Fruit fly (Drosophila melanogaster) whole organism, prepupa: ENCODE results near the gene Grip.

Experiments used
- Blimp-1 ChIP-seq: fragments of 200-800 bp; sonication (Bioruptor generic); optimal IDR thresholded peaks from 3 replicates; lab custom pipeline; 2017; ENCODE audit warnings: missing biosample characterization, missing genetic modification characterization, mild to moderate bottlenecking, moderate library complexity, missing genetic modification reagents
- CG10631 ChIP-seq: fragments of 200-800 bp; sonication (Bioruptor generic); optimal IDR thresholded peaks from 2 replicates; lab custom pipeline; 2016; ENCODE audit warnings: missing biosample characterization, missing genetic modification characterization
- CG10669 ChIP-seq: fragments of 200-800 bp; sonication (Bioruptor generic); optimal IDR thresholded peaks from 3 replicates; lab custom pipeline; 2018; ENCODE audit warnings: missing biosample characterization, mild to moderate bottlenecking, missing genetic modification characterization, moderate library complexity
- CG11294 ChIP-seq: fragments of 200-800 bp; sonication (Bioruptor generic); IDR thresholded peaks from 2 replicates; pipeline ENCODE4 v1.3.6; 2022; ENCODE audit warnings: missing biosample characterization, missing genetic modification characterization
- CG11762 ChIP-seq: fragments of 200-800 bp; sonication (Bioruptor generic); optimal IDR thresholded peaks from 3 replicates; lab custom pipeline; 2016; ENCODE audit warnings: missing biosample characterization, missing genetic modification characterization; ENCODE audit not compliant: insufficient read depth
- CG11902 ChIP-seq: fragments of 200-800 bp; sonication (Bioruptor generic); optimal IDR thresholded peaks from 3 replicates; lab custom pipeline; 2016; ENCODE audit warnings: missing biosample characterization, missing genetic modification characterization
- CG15336 ChIP-seq: fragments of 200-800 bp; sonication (Bioruptor generic); IDR thresholded peaks from 2 replicates; pipeline ENCODE4 v1.3.6; 2022; ENCODE audit warnings: missing biosample characterization, missing genetic modification characterization
- CG1621 ChIP-seq: fragments of 200-800 bp; sonication (Bioruptor generic); optimal IDR thresholded peaks from 3 replicates; lab custom pipeline; 2018; ENCODE audit warnings: missing biosample characterization, mild to moderate bottlenecking, missing genetic modification characterization
- CG16779 ChIP-seq: fragments of 200-800 bp; sonication (Bioruptor generic); optimal IDR thresholded peaks from 3 replicates; lab custom pipeline; 2017; ENCODE audit warnings: missing biosample characterization, mild to moderate bottlenecking, missing genetic modification characterization
- CG31627 ChIP-seq: fragments of 200-800 bp; sonication (Bioruptor generic); optimal IDR thresholded peaks from 3 replicates; lab custom pipeline; 2016; ENCODE audit warnings: missing biosample characterization, missing genetic modification characterization
- CG32006 ChIP-seq: fragments of 200-800 bp; sonication (Bioruptor generic); optimal IDR thresholded peaks from 3 replicates; lab custom pipeline; 2017; ENCODE audit warnings: missing biosample characterization, mild to moderate bottlenecking, missing genetic modification characterization
- CG34406 ChIP-seq: fragments of 200-800 bp; sonication (Bioruptor generic); optimal IDR thresholded peaks from 3 replicates; lab custom pipeline; 2016; ENCODE audit warnings: missing biosample characterization, missing genetic modification characterization
- CG3919 ChIP-seq: fragments of 200-800 bp; sonication (Bioruptor generic); optimal IDR thresholded peaks from 3 replicates; lab custom pipeline; 2016; ENCODE audit warnings: missing biosample characterization, missing genetic modification characterization
- CG6163 ChIP-seq: fragments of 200-800 bp; sonication (Bioruptor generic); IDR thresholded peaks from 3 replicates; pipeline ENCODE4 v1.3.6; 2022; ENCODE audit warnings: missing biosample characterization, missing genetic modification characterization
- CG6792 ChIP-seq: fragments of 200-800 bp; sonication (Bioruptor generic); optimal IDR thresholded peaks from 3 replicates; lab custom pipeline; 2016; ENCODE audit warnings: missing biosample characterization, missing genetic modification characterization
- CG6808 ChIP-seq: fragments of 200-800 bp; sonication (Bioruptor generic); optimal IDR thresholded peaks from 3 replicates; lab custom pipeline; 2017; ENCODE audit warnings: missing biosample characterization, missing genetic modification characterization, mild to moderate bottlenecking, moderate library complexity, missing genetic modification reagents
- CG6854 ChIP-seq: fragments of 200-800 bp; sonication (Bioruptor generic); optimal IDR thresholded peaks from 2 replicates; lab custom pipeline; 2017; ENCODE audit warnings: missing biosample characterization, mild to moderate bottlenecking, missing genetic modification characterization
- CG8119 ChIP-seq: fragments of 200-800 bp; sonication (Bioruptor generic); IDR thresholded peaks from 3 replicates; pipeline ENCODE4 v1.3.6; 2022; ENCODE audit warnings: missing biosample characterization, missing genetic modification characterization
- CG8319 ChIP-seq: fragments of 200-800 bp; sonication (Bioruptor generic); optimal IDR thresholded peaks from 3 replicates; lab custom pipeline; 2016; ENCODE audit warnings: missing biosample characterization, missing genetic modification characterization
- CG8632 ChIP-seq: fragments of 200-800 bp; sonication (Bioruptor generic); optimal IDR thresholded peaks from 3 replicates; lab custom pipeline; 2016; ENCODE audit warnings: missing biosample characterization, missing genetic modification characterization
- CG9139 ChIP-seq: fragments of 200-800 bp; sonication (Bioruptor generic); optimal IDR thresholded peaks from 3 replicates; lab custom pipeline; 2017; ENCODE audit warnings: missing biosample characterization, mild to moderate bottlenecking, missing genetic modification characterization
- Eip75B ChIP-seq: fragments of 200-800 bp; sonication (Bioruptor generic); optimal IDR thresholded peaks from 3 replicates; lab custom pipeline; 2016; ENCODE audit warnings: missing biosample characterization, missing genetic modification characterization
- Eip93F ChIP-seq: fragments of 200-800 bp; sonication (Bioruptor generic); optimal IDR thresholded peaks from 2 replicates; lab custom pipeline; 2016; ENCODE audit warnings: missing biosample characterization, mild to moderate bottlenecking, missing genetic modification characterization
- Ets21C ChIP-seq: fragments of 200-800 bp; sonication (Bioruptor generic); optimal IDR thresholded peaks from 3 replicates; lab custom pipeline; 2016; ENCODE audit warnings: missing biosample characterization, missing genetic modification characterization
- Ets96B ChIP-seq: fragments of 200-800 bp; optimal IDR thresholded peaks from 2 replicates; lab custom pipeline; 2019; ENCODE audit warnings: missing biosample characterization, mild to moderate bottlenecking, missing genetic modification characterization, moderate library complexity
- Hr39 ChIP-seq: fragments of 200-800 bp; sonication (Bioruptor generic); optimal IDR thresholded peaks from 2 replicates; lab custom pipeline; 2016; ENCODE audit warnings: missing biosample characterization, missing genetic modification characterization
- Hr4 ChIP-seq: fragments of 200-800 bp; sonication (Bioruptor generic); optimal IDR thresholded peaks from 3 replicates; lab custom pipeline; 2016; ENCODE audit warnings: missing biosample characterization, missing genetic modification characterization
- Met ChIP-seq: fragments of 200-800 bp; sonication (Bioruptor generic); optimal IDR thresholded peaks from 3 replicates; lab custom pipeline; 2016; ENCODE audit warnings: missing biosample characterization, missing genetic modification characterization
- Smox ChIP-seq: fragments of 200-800 bp; sonication (Bioruptor generic); optimal IDR thresholded peaks from 3 replicates; lab custom pipeline; 2016; ENCODE audit warnings: missing biosample characterization, missing genetic modification characterization
- Sox102F ChIP-seq: fragments of 200-800 bp; sonication (Bioruptor generic); optimal IDR thresholded peaks from 2 replicates; lab custom pipeline; 2016; ENCODE audit warnings: missing biosample characterization, mild to moderate bottlenecking, missing genetic modification characterization
- Sox14 ChIP-seq: fragments of 200-800 bp; sonication (Bioruptor generic); optimal IDR thresholded peaks from 3 replicates; lab custom pipeline; 2016; ENCODE audit warnings: missing biosample characterization, missing genetic modification characterization
- Sox15 ChIP-seq: fragments of 200-800 bp; sonication (Bioruptor generic); optimal IDR thresholded peaks from 3 replicates; lab custom pipeline; 2016; ENCODE audit warnings: missing biosample characterization, missing genetic modification characterization
- achi ChIP-seq: fragments of 200-800 bp; sonication (Bioruptor generic); optimal IDR thresholded peaks from 3 replicates; lab custom pipeline; 2016; ENCODE audit warnings: missing biosample characterization, missing genetic modification characterization
- acj6 ChIP-seq: fragments of 200-800 bp; sonication (Bioruptor generic); optimal IDR thresholded peaks from 3 replicates; lab custom pipeline; 2016; ENCODE audit warnings: missing biosample characterization, missing genetic modification characterization
- dac ChIP-seq: fragments of 200-800 bp; sonication (Bioruptor generic); optimal IDR thresholded peaks from 2 replicates; lab custom pipeline; 2017; ENCODE audit warnings: missing biosample characterization, mild to moderate bottlenecking, missing genetic modification characterization
- dsx ChIP-seq: fragments of 200-800 bp; optimal IDR thresholded peaks from 3 replicates; lab custom pipeline; 2019; ENCODE audit warnings: missing biosample characterization, mild to moderate bottlenecking, missing genetic modification characterization, moderate library complexity; ENCODE audit not compliant: poor library complexity, severe bottlenecking
- eg ChIP-seq: fragments of 200-800 bp; sonication (Bioruptor generic); IDR thresholded peaks from 3 replicates; pipeline ENCODE4 v1.3.6; 2022; ENCODE audit warnings: missing biosample characterization, missing genetic modification characterization
- fd85E ChIP-seq: fragments of 200-800 bp; sonication (Bioruptor generic); optimal IDR thresholded peaks from 3 replicates; lab custom pipeline; 2016; ENCODE audit warnings: missing biosample characterization, missing genetic modification characterization
- fkh ChIP-seq: fragments of 200-800 bp; sonication (Bioruptor generic); optimal IDR thresholded peaks from 3 replicates; lab custom pipeline; 2017; ENCODE audit warnings: missing biosample characterization, mild to moderate bottlenecking, missing genetic modification characterization, moderate library complexity
- lz ChIP-seq: fragments of 200-800 bp; sonication (Bioruptor generic); optimal IDR thresholded peaks from 3 replicates; lab custom pipeline; 2016; ENCODE audit warnings: missing biosample characterization, missing genetic modification characterization
- net ChIP-seq: fragments of 200-800 bp; sonication (Bioruptor generic); optimal IDR thresholded peaks from 3 replicates; lab custom pipeline; 2016; ENCODE audit warnings: missing biosample characterization, missing genetic modification characterization
- salr ChIP-seq, 2 experiments: fragments of 200-800 bp; sonication (Bioruptor generic); optimal IDR thresholded peaks; 3 replicates each; lab custom pipeline; 2016 to 2018; ENCODE audit warnings: missing biosample characterization in 2 of 2, missing genetic modification characterization in 2 of 2, mild to moderate bottlenecking in 1 of 2
- spab ChIP-seq: fragments of 200-800 bp; sonication (Bioruptor generic); optimal IDR thresholded peaks from 2 replicates; lab custom pipeline; 2017; ENCODE audit warnings: missing biosample characterization, mild to moderate bottlenecking, missing genetic modification characterization, missing genetic modification reagents
- ss ChIP-seq, 2 experiments: fragments of 200-800 bp; sonication (Bioruptor generic); optimal IDR thresholded peaks; 2 replicates in 1 of 2; 3 replicates in 1 of 2; lab custom pipeline; 2017 to 2018; ENCODE audit warnings: mild to moderate bottlenecking in 2 of 2, missing biosample characterization in 2 of 2, missing genetic modification characterization in 2 of 2, moderate library complexity in 1 of 2
- svp ChIP-seq: fragments of 200-800 bp; sonication (Bioruptor generic); peaks from one replicate; lab custom pipeline; 2016; ENCODE audit warnings: missing biosample characterization, missing genetic modification characterization
- topi ChIP-seq: fragments of 200-800 bp; sonication (Bioruptor generic); optimal IDR thresholded peaks from 3 replicates; lab custom pipeline; 2016; ENCODE audit warnings: missing biosample characterization, missing genetic modification characterization
- vri ChIP-seq: fragments of 200-800 bp; sonication (Bioruptor generic); optimal IDR thresholded peaks from 3 replicates; lab custom pipeline; 2016; ENCODE audit warnings: missing biosample characterization, mild to moderate bottlenecking, missing genetic modification characterization

Grip gene

DNA sequence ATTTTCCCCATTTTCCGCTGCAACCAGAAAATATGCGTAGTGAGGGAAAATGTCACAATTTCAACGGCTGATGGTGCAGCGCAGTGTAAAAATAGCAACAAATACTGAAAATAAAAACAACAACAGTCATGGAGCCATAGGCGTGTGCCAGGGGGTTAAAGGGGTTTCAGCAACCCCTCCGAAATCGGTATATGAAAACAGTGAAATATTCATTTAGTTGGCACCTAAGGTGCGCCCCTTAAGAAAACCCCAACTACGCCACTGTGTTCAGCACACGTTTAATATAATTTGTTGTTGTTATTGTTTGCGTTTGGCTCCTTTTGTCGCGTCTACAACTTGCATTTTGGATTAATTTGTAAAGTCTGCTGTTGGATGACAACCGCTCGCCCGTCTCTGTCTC, 6.0 kb downstream of the Grip start (continued):
- TF ChIP-seq spab (GFP tag; lab: Kevin White, UChicago): peak; percentile 50
- TF ChIP-seq Eip93F (GFP tag; lab: Kevin White, UChicago): no peak
- TF ChIP-seq topi (GFP tag; lab: Kevin White, UChicago): peak; percentile 55
- TF ChIP-seq Eip75B (GFP tag; lab: Kevin White, UChicago): peak; percentile 59
- no peak for TF ChIP-seq vri (GFP tag; lab: Kevin White, UChicago)
- no peak for TF ChIP-seq CG6854
- peak; percentile 75 for TF ChIP-seq CG3919
- TF ChIP-seq CG8319 (GFP tag; lab: Kevin White, UChicago): peak; percentile 36

- TF ChIP-seq Sox14 (GFP tag; lab: Kevin White, UChicago) (peak; percentile 62), CG11294 (0 out of 2 replicates have a peak, but pooled peaks have one; percentile 13), CG34406 (GFP tag; lab: Kevin White, UChicago) (peak; percentile 68), CG9139 (GFP tag; lab: Kevin White, UChicago) (peak; percentile 31), dac (GFP tag; lab: Kevin White, UChicago) (peak; percentile 16), topi (GFP tag; lab: Kevin White, UChicago) (peak; percentile 81), CG32006 (GFP tag; lab: Kevin White, UChicago) (peak; percentile 68), vri (GFP tag; lab: Kevin White, UChicago) (peak; percentile 35), CG6792 (GFP tag; lab: Kevin White, UChicago) (peak; percentile 73), CG16779 (tag; lab: Kevin White, UChicago) (peak; percentile 6), CG3919 (peak; percentile 77), Met (GFP tag; lab: Kevin White, UChicago) (peak; percentile 68), ss (GFP tag; optimal IDR thresholded peaks at IDR 0.05; lab: Kevin White, UChicago) (peak in 1 of 2 experiments; percentile 33), Ets21C (peak; percentile 67), Blimp-1 (GFP tag; lab: Kevin White, UChicago) (peak; percentile 35), CG6808 (peak; percentile 65), fd85E (GFP tag; lab: Kevin White, UChicago) (peak; percentile 37), dsx (GFP tag; lab: Kevin White, UChicago) (peak; percentile 56), CG10669 (peak; percentile 75), CG6163 (peak; percentile 93), CG6854 (no peak), CG8632 (GFP tag; lab: Kevin White, UChicago) (peak; percentile 74), Sox102F (GFP tag; lab: Kevin White, UChicago) (peak; percentile 79), Eip75B (GFP tag; lab: Kevin White, UChicago) (peak; percentile 5), CG11902 (GFP tag; lab: Kevin White, UChicago) (peak; percentile 34), acj6 (GFP tag; lab: Kevin White, UChicago) (peak; percentile 75), CG8119 (GFP tag; lab: Robert Waterston, UW) (peak; percentile 66), CG1621 (tag; lab: Kevin White, UChicago) (peak; percentile 70), salr (GFP tag; optimal IDR thresholded peaks at IDR 0.05; lab: Kevin White, UChicago) (peak; percentile 61 to 63), CG31627 (GFP tag; lab: Kevin White, UChicago) (peak; percentile 76), eg (GFP tag; lab: Robert Waterston, UW) (peak; percentile 57), Smox (GFP tag; lab: Kevin White, UChicago) (peak; percentile 73), lz (GFP tag; lab: Kevin White, UChicago) (peak; percentile 55), CG11762 (GFP tag; lab: Kevin White, UChicago) (peak; percentile 58), Hr4 (peak; percentile 9), achi (GFP tag; lab: Kevin White, UChicago) (peak; percentile 74), Sox15 (GFP tag; lab: Kevin White, UChicago) (peak; percentile 56), CG10631 (GFP tag; lab: Kevin White, UChicago) (peak; percentile 76), fkh (GFP tag; lab: Kevin White, UChicago) (no peak), net (peak; percentile 65), Ets96B (peak; percentile 79), svp (GFP tag; lab: Kevin White, UChicago) (peak; percentile 79), Eip93F (GFP tag; lab: Kevin White, UChicago) (no peak), CG15336 (GFP tag; lab: Robert Waterston, UW) (peak; percentile 66), Hr39 (GFP tag; lab: Kevin White, UChicago) (peak; percentile 72)
Observed at dm6 chrX:5973389-5974025, 7.4 kb downstream of the Grip start.
